Worm (Caenorhabditis elegans): ENCODE measurements around the gene ndab-2.

ndab-2 gene

ce11 chrIII:7189581-7190128 lies 9.1 kb downstream of the ndab-2 start, which contains the start of gene rps-21:
rps-21 (minus strand) TSS chrIII:7189631.
- TF ChIP-seq elt-2 (tag; optimal IDR thresholded peaks at IDR 0.05) (no peak), lin-35 (GFP tag; optimal IDR thresholded peaks at IDR 0.05) (peak; percentile 84 to 92), nhr-71 (tag; optimal IDR thresholded peaks at IDR 0.05) (peak; percentile 89), ets-5 (GFP tag; IDR thresholded peaks at IDR 0.05) (no peak), ceh-8 (GFP tag; optimal IDR thresholded peaks at IDR 0.05) (no peak), sox-4 (tag; optimal IDR thresholded peaks at IDR 0.05) (peak; percentile 25), tbx-2 (tag; optimal IDR thresholded peaks at IDR 0.05) (peak; percentile 88), vab-15 (tag; optimal IDR thresholded peaks at IDR 0.05) (peak; percentile 31), F16B12.6 (tag; optimal IDR thresholded peaks at IDR 0.05) (peak; percentile 30), egl-13 (tag; optimal IDR thresholded peaks at IDR 0.05) (peak; percentile 22), nhr-85 (tag) (peak; percentile 91), lin-15B (tag; optimal IDR thresholded peaks at IDR 0.05) (peak; percentile 83), unc-98 (GFP tag; IDR thresholded peaks at IDR 0.05) (no peak), swsn-7 (tag; optimal IDR thresholded peaks at IDR 0.05) (peak; percentile 80), ceh-82 (tag; optimal IDR thresholded peaks at IDR 0.05) (peak; percentile 59 to 94 (median 78)), snu-23 (GFP tag; optimal IDR thresholded peaks at IDR 0.05) (peak; percentile 91), zag-1 (tag; optimal IDR thresholded peaks at IDR 0.05) (no peak), ceh-88 (GFP tag; IDR thresholded peaks at IDR 0.05) (0 out of 2 replicates have a peak, but pooled peaks have one; percentile 9), dsc-1 (tag; optimal IDR thresholded peaks at IDR 0.05) (peak; percentile 74), aly-2 (tag; optimal IDR thresholded peaks at IDR 0.05) (no peak), mef-2 (tag; optimal IDR thresholded peaks at IDR 0.05) (no peak), C04F5.9 (tag; optimal IDR thresholded peaks at IDR 0.05) (peak; percentile 71), ztf-4 (tag; optimal IDR thresholded peaks at IDR 0.05) (peak; percentile 29), nhr-237 (tag; optimal IDR thresholded peaks at IDR 0.05) (peak; percentile 55), irx-1 (tag; optimal IDR thresholded peaks at IDR 0.05) (peak; percentile 49), efl-3 (GFP tag; optimal IDR thresholded peaks at IDR 0.05) (no peak), jun-1 (tag; optimal IDR thresholded peaks at IDR 0.05) (peak; percentile 73), fkh-4 (tag; optimal IDR thresholded peaks at IDR 0.05; ENCODE audit: borderline replicate concordance) (no peak), nhr-19 (GFP tag; conservative IDR thresholded peaks at IDR 0.05) (peak; percentile 87), zip-4 (GFP tag; optimal IDR thresholded peaks at IDR 0.05) (peak; percentile 27), fkh-10 (GFP tag; optimal IDR thresholded peaks at IDR 0.05) (peak; percentile 12), unc-62 (GFP tag; optimal IDR thresholded peaks at IDR 0.05) (no peak), C34B4.2 (tag; optimal IDR thresholded peaks at IDR 0.05) (no peak), fkh-8 (tag; optimal IDR thresholded peaks at IDR 0.05) (peak; percentile 76), hpl-2 (GFP tag; optimal IDR thresholded peaks at IDR 0.05) (peak; percentile 10), Y116A8C.19 (tag; optimal IDR thresholded peaks at IDR 0.05; ENCODE audit: borderline replicate concordance) (no peak), hlh-4 (tag; optimal IDR thresholded peaks at IDR 0.05) (no peak), C16A3.4 (tag; optimal IDR thresholded peaks at IDR 0.05) (peak; percentile 91), nhr-76 (tag; optimal IDR thresholded peaks at IDR 0.05) (no peak), ceh-90 (tag; optimal IDR thresholded peaks at IDR 0.05) (no peak), nhr-20 (tag; optimal IDR thresholded peaks at IDR 0.05) (peak; percentile 88), pag-3 (tag; optimal IDR thresholded peaks at IDR 0.05; ENCODE audit: borderline replicate concordance, insufficient read depth) (no peak), tlp-1 (tag; optimal IDR thresholded peaks at IDR 0.05) (no peak), lir-3 (tag; optimal IDR thresholded peaks at IDR 0.05; ENCODE audit: poor library complexity) (peak; percentile 47), isw-1 (GFP tag; IDR thresholded peaks at IDR 0.05) (peak; percentile 85), mep-1 (tag; optimal IDR thresholded peaks at IDR 0.05) (peak; percentile 80), blmp-1 (tag; optimal IDR thresholded peaks at IDR 0.05) (peak; percentile 70), nhr-28 (tag; optimal IDR thresholded peaks at IDR 0.05) (no peak), lin-13 (GFP tag; optimal IDR thresholded peaks at IDR 0.05) (peak; percentile 67), unc-30 (tag; optimal IDR thresholded peaks at IDR 0.05) (no peak), pqm-1 (tag; optimal IDR thresholded peaks at IDR 0.05) (no peak), elt-3 (tag; optimal IDR thresholded peaks at IDR 0.05) (peak in 2 of 6 experiments; percentile 53 to 62), lin-39 (tag; optimal IDR thresholded peaks at IDR 0.05) (no peak)

All from whole organism, L1 larva.